Fruit fly (Drosophila melanogaster): ENCODE results near the gene Cyp6d5.

Cyp6d5 gene

DNA sequence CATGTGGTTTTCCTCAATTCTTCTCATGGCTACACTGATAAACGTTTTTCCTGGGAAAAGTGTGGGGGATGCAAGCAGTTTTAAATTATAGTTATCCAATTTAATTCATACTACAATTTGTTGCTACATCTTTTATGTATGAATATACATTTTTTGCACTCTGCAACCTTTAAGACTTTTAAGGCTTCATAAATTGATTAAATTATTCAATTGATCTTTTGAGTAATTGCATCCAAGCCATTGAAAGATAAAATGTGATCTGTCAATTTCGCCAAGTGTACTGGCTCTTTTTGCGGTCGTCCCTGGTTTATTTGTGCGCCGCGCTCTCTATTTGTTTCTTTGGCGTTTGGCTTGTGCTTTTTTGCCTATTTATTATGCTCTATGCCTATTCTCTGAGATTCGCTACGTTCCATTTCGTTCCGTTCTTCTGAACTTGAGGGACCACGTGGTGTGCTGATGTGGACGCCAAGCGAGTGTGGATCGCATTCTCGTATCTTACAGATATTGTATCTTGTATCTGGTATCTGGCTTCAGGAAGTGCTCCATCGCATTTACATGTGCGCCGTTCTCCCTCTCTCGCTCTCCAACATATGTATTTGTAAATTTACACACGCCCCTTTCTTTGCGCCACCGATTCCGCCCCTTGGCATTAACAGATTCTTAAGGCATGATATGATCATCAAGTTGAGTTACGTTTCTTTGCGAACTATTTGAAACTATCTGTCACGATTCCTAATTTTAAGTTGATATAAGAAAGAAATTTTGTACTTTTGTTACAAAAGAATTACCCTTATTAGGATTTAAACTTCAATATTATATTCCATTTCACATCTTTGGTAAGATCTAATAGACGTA, 23.4 kb downstream of the Cyp6d5 start (continued):
- TF ChIP-seq CG7745 (tag; optimal IDR thresholded peaks at IDR 0.05) (no peak), ash1 (GFP tag; optimal IDR thresholded peaks at IDR 0.05) (no peak), CG14441 (GFP tag; IDR thresholded peaks at IDR 0.05) (peak; percentile 87), sc (optimal IDR thresholded peaks at IDR 0.05) (no peak), sc (GFP tag; optimal IDR thresholded peaks at IDR 0.05) (no peak), jumu (GFP tag; optimal IDR thresholded peaks at IDR 0.05) (peak; percentile 55), CG7271 (tag; optimal IDR thresholded peaks at IDR 0.05) (no peak), CG11695 (GFP tag; IDR thresholded peaks at IDR 0.05) (peak; percentile 94; the same call in 2 of the 3 replicates), ems (GFP tag; optimal IDR thresholded peaks at IDR 0.05) (peak; percentile 70), ab (GFP tag; optimal IDR thresholded peaks at IDR 0.05) (peak; percentile 4), CG4707 (GFP tag; optimal IDR thresholded peaks at IDR 0.05) (no peak), peb (GFP tag; IDR thresholded peaks at IDR 0.05) (0 out of 2 replicates have a peak, but pooled peaks have one; percentile 26), CG10431 (GFP tag; optimal IDR thresholded peaks at IDR 0.05) (no peak), tap (tag; optimal IDR thresholded peaks at IDR 0.05) (peak; percentile 67), CG2678 (tag; optimal IDR thresholded peaks at IDR 0.05) (peak; percentile 94), NC2β (GFP tag; optimal IDR thresholded peaks at IDR 0.05) (peak; percentile 45), CG12155 (GFP tag; optimal IDR thresholded peaks at IDR 0.05) (peak; percentile 83), CG15479 (GFP tag; optimal IDR thresholded peaks at IDR 0.05) (no peak), Elba2 (GFP tag; optimal IDR thresholded peaks at IDR 0.05) (no peak), Fer3 (tag; optimal IDR thresholded peaks at IDR 0.05) (peak; percentile 91), Deaf1 (tag; optimal IDR thresholded peaks at IDR 0.05) (peak; percentile 46), chif (GFP tag; optimal IDR thresholded peaks at IDR 0.05) (peak; percentile 77 to 78), CG1792 (GFP tag; optimal IDR thresholded peaks at IDR 0.05) (peak; percentile 83), disco-r (GFP tag; optimal IDR thresholded peaks at IDR 0.05) (peak; percentile 83), Opbp (GFP tag; IDR thresholded peaks at IDR 0.05; ENCODE audit: partially characterized antibody) (no peak), Spps (tag; optimal IDR thresholded peaks at IDR 0.05) (no peak), Aef1 (GFP tag; IDR thresholded peaks at IDR 0.05) (peak; percentile 83), CG9437 (GFP tag; optimal IDR thresholded peaks at IDR 0.05) (peak; percentile 48), B-H2 (GFP tag; optimal IDR thresholded peaks at IDR 0.05) (peak; percentile 57), CG6791 (GFP tag; IDR thresholded peaks at IDR 0.05; ENCODE audit: partially characterized antibody) (no peak), pzg (GFP tag; optimal IDR thresholded peaks at IDR 0.05) (peak; percentile 4), C15 (GFP tag; IDR thresholded peaks at IDR 0.05) (peak; percentile 77), ap (GFP tag; IDR thresholded peaks at IDR 0.05) (peak; percentile 44; the same call in 1 of the 2 replicates), CG14667 (GFP tag; IDR thresholded peaks at IDR 0.05) (peak; percentile 73; the same call in 1 of the 2 replicates), Asciz (GFP tag; optimal IDR thresholded peaks at IDR 0.05) (peak; percentile 68), CG1832 (GFP tag; optimal IDR thresholded peaks at IDR 0.05) (no peak), trh (GFP tag; optimal IDR thresholded peaks at IDR 0.05) (peak; percentile 40), Rfx (GFP tag; IDR thresholded peaks at IDR 0.05) (peak; percentile 96), Lpt (GFP tag; optimal IDR thresholded peaks at IDR 0.05) (no peak), Med (GFP tag) (peak; percentile 98), vvl (GFP tag; IDR thresholded peaks at IDR 0.05) (peak; percentile 78; the same call in 1 of the 2 replicates), fd3F (GFP tag; optimal IDR thresholded peaks at IDR 0.05) (peak; percentile 91), toy (GFP tag; IDR thresholded peaks at IDR 0.05) (peak; percentile 86), CrebB (tag; optimal IDR thresholded peaks at IDR 0.05) (peak; percentile 72), dimm (GFP tag; IDR thresholded peaks at IDR 0.05) (no peak), slou (GFP tag; optimal IDR thresholded peaks at IDR 0.05) (peak; percentile 68), pita (GFP tag; optimal IDR thresholded peaks at IDR 0.05) (no peak), crc (GFP tag; optimal IDR thresholded peaks at IDR 0.05) (peak; percentile 81), sug (tag; optimal IDR thresholded peaks at IDR 0.05) (peak; percentile 82)

Measured in whole organism, embryonic.